Worm (Caenorhabditis elegans) whole organism, late embryonic: ENCODE results near the gene Y48D7A.1.

Experiments used
- T23F11.4 ChIP-seq: fragments of 200-800 bp; sonication (Bioruptor generic); optimal IDR thresholded peaks from 2 replicates; lab custom pipeline; 2018; ENCODE audit warnings: mild to moderate bottlenecking, missing genetic modification characterization, missing compliant biosample characterization
- ama-1 ChIP-seq: fragments of 150-350 bp; optimal IDR thresholded peaks from 2 replicates; lab custom pipeline; 2014
- ceh-48 ChIP-seq: sonication (generic microtip); optimal IDR thresholded peaks from 2 replicates; lab custom pipeline; 2016; ENCODE audit warnings: missing genetic modification characterization, inconsistent platforms, missing compliant biosample characterization
- elt-2 ChIP-seq: sonication (generic microtip); optimal IDR thresholded peaks from 2 replicates; lab custom pipeline; 2016; ENCODE audit warnings: missing genetic modification reagents, missing genetic modification characterization, missing compliant biosample characterization
- ets-4 ChIP-seq: sonication (generic microtip); optimal IDR thresholded peaks from 2 replicates; lab custom pipeline; 2016; ENCODE audit warnings: missing genetic modification characterization, missing compliant biosample characterization
- hlh-15 ChIP-seq: sonication (generic microtip); optimal IDR thresholded peaks from 2 replicates; lab custom pipeline; 2016; ENCODE audit warnings: missing genetic modification characterization, missing compliant biosample characterization
- pha-4 ChIP-seq: fragments of 150-350 bp; optimal IDR thresholded peaks from 2 replicates; lab custom pipeline; 2018; ENCODE audit warnings: missing biosample characterization, missing genetic modification reagents, missing genetic modification characterization
- unc-86 ChIP-seq: sonication (generic microtip); optimal IDR thresholded peaks from 2 replicates; lab custom pipeline; 2016; ENCODE audit warnings: missing genetic modification characterization, missing compliant biosample characterization
- zip-5 ChIP-seq: sonication (generic microtip); optimal IDR thresholded peaks from 2 replicates; lab custom pipeline; 2016; ENCODE audit warnings: missing genetic modification characterization, missing compliant biosample characterization

DNA sequence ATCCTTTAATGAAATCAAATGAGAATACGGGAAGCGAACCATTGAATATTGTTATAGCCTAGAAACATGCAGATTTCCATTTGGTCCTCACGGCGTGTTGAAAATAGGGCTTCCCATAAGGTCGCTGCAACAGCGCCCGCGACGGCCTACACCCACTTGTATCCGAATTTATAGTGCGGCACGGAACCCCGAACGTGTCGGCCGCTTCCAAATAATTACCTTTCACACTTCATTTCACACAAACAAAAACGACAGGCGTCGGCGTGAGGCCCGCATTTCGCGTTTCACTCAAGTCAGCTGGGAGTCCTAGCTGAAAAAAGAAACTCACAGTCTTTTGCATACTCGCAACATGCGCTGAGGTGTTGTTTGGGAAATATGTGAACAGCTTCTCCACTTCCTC lies 24.2 kb downstream of the Y48D7A.1 start:
- TF ChIP-seq T23F11.4 (GFP tag; lab: Kevin White, UChicago) (no peak), ets-4 (tag; lab: Kevin White, UChicago) (no peak), pha-4 (tag; lab: Kevin White, UChicago) (no peak), ceh-48 (tag; lab: Kevin White, UChicago) (no peak), elt-2 (no peak), ama-1 (lab: Kevin White, UChicago) (no peak), hlh-15 (no peak), zip-5 (tag; lab: Kevin White, UChicago) (no peak), unc-86 (tag; lab: Kevin White, UChicago) (no peak)
